Worm (Caenorhabditis elegans): ENCODE results near the gene ptr-4.

ptr-4 gene

DNA sequence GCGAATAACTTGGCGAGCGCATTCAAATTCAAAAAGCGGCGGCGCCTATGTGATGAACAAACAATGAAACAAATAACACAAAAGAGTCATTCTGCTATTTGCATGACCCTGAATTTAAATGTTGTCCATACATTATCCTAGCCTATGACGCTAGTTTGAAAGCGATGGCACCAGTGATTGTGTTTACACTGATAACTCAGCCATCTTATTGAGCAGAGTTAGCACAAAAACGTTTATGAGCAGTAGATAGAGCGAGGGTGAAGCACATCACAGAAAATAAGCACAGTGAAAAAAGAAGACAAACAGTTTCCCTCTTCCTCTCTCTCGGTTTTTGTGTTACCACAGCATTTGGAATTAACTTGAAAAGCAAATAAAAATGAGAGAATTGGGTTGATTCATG is 22.5 kb downstream of the ptr-4 start:
- no peak for TF ChIP-seq egl-18 (GFP tag; IDR thresholded peaks at IDR 0.05)
- no peak for TF ChIP-seq rpc-1 (optimal IDR thresholded peaks at IDR 0.05)
- TF ChIP-seq rpc-1 (tag; optimal IDR thresholded peaks at IDR 0.05): no peak
- no peak for TF ChIP-seq aptf-2 (GFP tag; conservative IDR thresholded peaks at IDR 0.05)
- no peak for TF ChIP-seq pha-4 (tag; optimal IDR thresholded peaks at IDR 0.05)
- TF ChIP-seq Y95B8A.8 (GFP tag; IDR thresholded peaks at IDR 0.05): no peak
- TF ChIP-seq lin-26 (GFP tag; IDR thresholded peaks at IDR 0.05): no peak
- no peak for TF ChIP-seq mel-28 (tag; optimal IDR thresholded peaks at IDR 0.05; ENCODE audit: borderline replicate concordance)
- no peak for TF ChIP-seq F52B5.7 (tag; optimal IDR thresholded peaks at IDR 0.05)
- TF ChIP-seq B0336.3 (GFP tag; IDR thresholded peaks at IDR 0.05): no peak
- TF ChIP-seq egrh-3 (GFP tag; IDR thresholded peaks at IDR 0.05): no peak

DNA sequence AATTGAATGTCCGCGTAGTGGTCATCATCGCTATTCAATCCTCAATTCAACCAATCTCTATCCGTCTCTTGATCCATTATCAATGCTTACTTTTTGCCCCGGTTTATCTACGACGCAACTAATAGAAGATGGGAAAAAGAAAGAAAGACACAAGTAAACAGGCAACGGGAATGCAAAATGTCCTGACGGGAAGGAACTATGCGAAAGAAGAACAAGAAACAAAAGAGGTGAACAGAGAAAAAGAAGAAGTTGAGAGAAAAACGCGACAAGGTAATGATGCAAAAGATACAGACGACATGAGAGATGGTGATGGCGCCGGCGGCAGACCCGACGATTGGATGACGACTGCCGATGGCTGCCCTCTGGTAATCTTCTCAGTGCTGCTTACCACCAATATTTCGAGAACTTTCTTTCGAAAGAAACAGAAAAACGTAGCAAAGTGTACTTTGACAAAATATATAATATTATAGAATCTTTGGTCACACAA is 23.7 kb downstream of the ptr-4 start:
- TF ChIP-seq somi-1 (GFP tag; optimal IDR thresholded peaks at IDR 0.05) (peak; percentile 77), lin-35 (GFP tag; optimal IDR thresholded peaks at IDR 0.05) (peak in 1 of 3 experiments; percentile 9), nfyb-1 (GFP tag; IDR thresholded peaks at IDR 0.05) (peak; percentile 68), F52B5.7 (tag; optimal IDR thresholded peaks at IDR 0.05) (no peak), ztf-18 (tag; optimal IDR thresholded peaks at IDR 0.05) (no peak), ceh-40 (GFP tag; IDR thresholded peaks at IDR 0.05) (no peak), efl-1 (GFP tag; optimal IDR thresholded peaks at IDR 0.05) (no peak), dpff-1 (tag; optimal IDR thresholded peaks at IDR 0.05) (no peak), unc-62 (GFP tag; optimal IDR thresholded peaks at IDR 0.05) (no peak), rec-8 (tag; optimal IDR thresholded peaks at IDR 0.05) (no peak), Y53F4B.3 (GFP tag; IDR thresholded peaks at IDR 0.05) (no peak), nfya-1 (tag; optimal IDR thresholded peaks at IDR 0.05; ENCODE audit: borderline replicate concordance, insufficient read depth) (no peak), bed-2 (GFP tag; IDR thresholded peaks at IDR 0.05) (no peak), mel-28 (tag; optimal IDR thresholded peaks at IDR 0.05; ENCODE audit: borderline replicate concordance) (no peak), lsy-27 (tag; optimal IDR thresholded peaks at IDR 0.05; ENCODE audit: borderline replicate concordance, insufficient read depth) (no peak), snpc-3.4 (tag; optimal IDR thresholded peaks at IDR 0.05) (no peak), snpc-1.1 (tag; optimal IDR thresholded peaks at IDR 0.05; ENCODE audit: insufficient read depth) (no peak), zfh-2 (GFP tag; conservative IDR thresholded peaks at IDR 0.05) (0 out of 2 replicates have a peak, but pooled peaks have one; percentile 41), ceh-79 (tag; optimal IDR thresholded peaks at IDR 0.05) (no peak), lin-54 (GFP tag; optimal IDR thresholded peaks at IDR 0.05) (no peak), attf-5 (GFP tag; optimal IDR thresholded peaks at IDR 0.05) (peak; percentile 49), snpc-4 (GFP tag; optimal IDR thresholded peaks at IDR 0.05) (no peak), snpc-4 (tag; optimal IDR thresholded peaks at IDR 0.05) (peak in 3 of 4 experiments; percentile 27 to 33 (median 29)), lin-26 (GFP tag; IDR thresholded peaks at IDR 0.05) (peak; percentile 51; the same call in 1 of the 2 replicates), dox-1 (GFP tag; IDR thresholded peaks at IDR 0.05) (peak; percentile 65), F49E8.2 (tag; optimal IDR thresholded peaks at IDR 0.05; ENCODE audit: insufficient read depth) (no peak), akir-1 (GFP tag; optimal IDR thresholded peaks at IDR 0.05) (no peak), Y79H2A.3 (GFP tag; conservative IDR thresholded peaks at IDR 0.05) (no peak), ekl-4 (GFP tag; IDR thresholded peaks at IDR 0.05) (no peak), hlh-12 (tag; optimal IDR thresholded peaks at IDR 0.05) (no peak), nhr-120 (GFP tag; IDR thresholded peaks at IDR 0.05) (no peak), repo-1 (tag; optimal IDR thresholded peaks at IDR 0.05) (no peak), B0261.1 (tag; optimal IDR thresholded peaks at IDR 0.05) (no peak), nhr-27 (tag; optimal IDR thresholded peaks at IDR 0.05) (no peak), hmg-20 (GFP tag; IDR thresholded peaks at IDR 0.05) (no peak), T26A5.8 (tag; optimal IDR thresholded peaks at IDR 0.05) (no peak), hmg-1.2 (GFP tag; IDR thresholded peaks at IDR 0.05) (peak; percentile 32; the same call in 1 of the 2 replicates), egl-44 (GFP tag; IDR thresholded peaks at IDR 0.05) (no peak), K11D2.4 (GFP tag; IDR thresholded peaks at IDR 0.05) (no peak; the same call in 1 of the 2 replicates)

Data from whole organism, young adult.